Fruit fly (Drosophila melanogaster): ENCODE results near the gene CG42718.

DNA sequence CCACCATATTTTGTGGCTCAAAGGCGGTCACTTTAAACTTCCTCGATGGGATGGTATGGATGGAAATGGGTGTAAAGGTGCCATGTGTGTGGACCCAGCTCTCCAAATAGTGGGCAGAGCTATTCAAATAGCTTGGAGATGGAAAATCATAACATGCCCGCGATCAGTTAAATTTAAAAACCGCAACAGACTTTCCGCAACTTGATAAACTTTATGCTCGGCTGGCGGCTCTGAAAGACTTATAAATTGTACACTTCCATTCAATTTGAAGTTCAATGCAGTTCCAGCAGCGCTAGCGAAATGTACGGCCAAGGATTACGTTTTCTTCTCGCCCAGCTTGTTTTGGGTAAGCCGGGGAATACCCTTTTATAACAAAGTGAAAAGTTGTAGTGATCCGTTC, 25.0 kb upstream of the CG42718 start, which contains the start of gene CG33257:
- no peak for TF ChIP-seq CG3919 (GFP tag; optimal IDR thresholded peaks at IDR 0.05)
- TF ChIP-seq CG16779 (tag; optimal IDR thresholded peaks at IDR 0.05) = no peak
- no peak for TF ChIP-seq dac (GFP tag; optimal IDR thresholded peaks at IDR 0.05)
- TF ChIP-seq Ets21C (GFP tag; optimal IDR thresholded peaks at IDR 0.05) = no peak

Data from whole organism, prepupa.